Worm (Caenorhabditis elegans) whole organism, early embryonic: Measurements from ENCODE around the gene srh-17.
A peak's percentile ranks its signal among the peaks of the same experiment; 100 is the strongest.

Experiments
- B0310.2 ChIP-seq: sonication (generic microtip); optimal IDR thresholded peaks from 2 replicates; lab custom pipeline; 2016; ENCODE audit warnings: mild to moderate bottlenecking, missing genetic modification characterization, missing compliant biosample characterization
- F13C5.2 ChIP-seq: sonication (generic microtip); optimal IDR thresholded peaks from 2 replicates; lab custom pipeline; 2017; ENCODE audit warnings: mild to moderate bottlenecking, missing genetic modification characterization, inconsistent platforms, missing compliant biosample characterization
- aly-1 ChIP-seq: sonication (generic microtip); optimal IDR thresholded peaks from 2 replicates; lab custom pipeline; 2016; ENCODE audit warnings: missing genetic modification characterization, missing compliant biosample characterization
- ama-1 ChIP-seq: fragments of 150-350 bp; optimal IDR thresholded peaks from 2 replicates; lab custom pipeline; 2014
- ceh-13 ChIP-seq: fragments of 200-800 bp; sonication (Bioruptor generic); optimal IDR thresholded peaks from 2 replicates; lab custom pipeline; 2018; ENCODE audit warnings: mild to moderate bottlenecking, missing genetic modification characterization, missing compliant biosample characterization
- ceh-36 ChIP-seq: sonication (generic microtip); optimal IDR thresholded peaks from 2 replicates; lab custom pipeline; 2016; ENCODE audit warnings: missing genetic modification characterization, inconsistent platforms, missing compliant biosample characterization
- ets-7 ChIP-seq: sonication (generic microtip); optimal IDR thresholded peaks from 2 replicates; lab custom pipeline; 2016; ENCODE audit warnings: missing genotype, missing genetic modification characterization, missing compliant biosample characterization
- flt-1 ChIP-seq: fragments of 200-800 bp; sonication (Bioruptor generic); IDR thresholded peaks from 2 replicates; pipeline ENCODE4 v1.3.6; 2022; ENCODE audit warnings: missing genetic modification characterization, missing compliant biosample characterization
- hmbx-1 ChIP-seq: sonication (generic microtip); optimal IDR thresholded peaks from 2 replicates; lab custom pipeline; 2016; ENCODE audit warnings: mild to moderate bottlenecking, missing genetic modification characterization, missing compliant biosample characterization
- hmg-4 ChIP-seq: fragments of 200-800 bp; sonication (Bioruptor generic); optimal IDR thresholded peaks from 2 replicates; lab custom pipeline; 2018; ENCODE audit warnings: mild to moderate bottlenecking, missing genetic modification characterization, missing compliant biosample characterization
- hnd-1 ChIP-seq: sonication (generic microtip); optimal IDR thresholded peaks from 2 replicates; lab custom pipeline; 2016; ENCODE audit warnings: missing genetic modification characterization, missing compliant biosample characterization
- pes-1 ChIP-seq: fragments of 200-800 bp; sonication (Bioruptor generic); IDR thresholded peaks from 2 replicates; pipeline ENCODE4 v1.3.6; 2022; ENCODE audit warnings: missing genetic modification reagents, missing genetic modification characterization, missing compliant biosample characterization
- scrt-1 ChIP-seq: fragments of 200-800 bp; sonication (Bioruptor generic); IDR thresholded peaks from 2 replicates; pipeline ENCODE4 v1.3.6; 2022; ENCODE audit warnings: missing genetic modification characterization, missing compliant biosample characterization
- sea-1 ChIP-seq: fragments of 200-800 bp; sonication (Bioruptor generic); conservative IDR thresholded peaks from 2 replicates; pipeline ENCODE4 v1.3.6; 2022; ENCODE audit warnings: missing genetic modification characterization, missing compliant biosample characterization
- tbx-11 ChIP-seq: fragments of 200-800 bp; sonication (Bioruptor generic); IDR thresholded peaks from 2 replicates; pipeline ENCODE4 v1.3.6; 2022; ENCODE audit warnings: missing genetic modification characterization, missing compliant biosample characterization
- tbx-37 ChIP-seq: fragments of 200-800 bp; sonication (Bioruptor generic); conservative IDR thresholded peaks from 2 replicates; pipeline ENCODE4 v1.3.6; 2022; ENCODE audit warnings: missing genetic modification reagents, missing genetic modification characterization, missing compliant biosample characterization
- tra-4 ChIP-seq: sonication (generic microtip); optimal IDR thresholded peaks from 2 replicates; lab custom pipeline; 2017; ENCODE audit warnings: missing genetic modification characterization, missing compliant biosample characterization

srh-17 gene

DNA sequence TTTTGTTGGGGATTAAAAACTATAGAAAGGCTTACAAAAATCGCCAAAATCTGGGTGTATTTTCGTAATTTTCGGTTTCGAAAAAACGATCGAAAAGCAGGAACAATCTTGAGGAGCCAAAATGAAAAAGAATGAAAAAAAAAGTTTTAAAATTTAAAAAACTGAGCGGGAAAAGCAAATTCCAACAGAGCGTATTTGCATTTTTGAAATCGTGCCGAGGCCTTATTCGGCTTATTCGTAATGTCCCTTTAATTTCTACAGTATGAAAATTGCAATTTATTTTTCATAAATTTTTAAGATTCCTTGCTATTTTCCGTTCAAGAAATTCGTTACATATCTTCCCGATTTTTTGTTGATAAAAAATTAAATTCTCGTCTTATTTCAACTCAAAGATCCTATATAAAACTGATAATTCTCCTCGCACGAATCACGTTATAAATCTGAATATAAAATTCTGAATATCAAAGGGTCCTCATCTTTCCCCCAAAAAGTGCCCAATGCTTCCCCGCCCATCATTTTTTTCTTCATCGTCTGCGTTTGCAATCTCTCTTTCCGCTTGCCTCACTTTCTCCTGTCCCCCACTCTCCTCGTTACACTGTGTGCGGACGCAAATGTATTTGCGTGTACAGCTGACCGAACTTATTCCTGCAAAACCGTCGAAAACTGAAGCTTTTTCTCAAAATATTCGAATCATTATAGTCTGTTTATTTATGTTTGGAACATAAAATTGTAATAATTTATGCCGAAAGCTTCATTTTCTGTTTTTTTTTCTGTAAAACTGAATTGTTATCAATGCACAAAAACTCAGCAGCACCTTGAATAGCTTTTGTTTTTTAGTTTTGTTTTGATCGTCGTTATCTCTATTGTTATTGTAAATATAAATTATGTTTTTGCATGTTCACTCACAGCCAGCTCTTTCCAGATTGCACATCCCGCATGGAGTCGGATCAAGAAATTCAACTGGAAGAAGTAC lies 15.0 kb upstream of the srh-17 start, which contains the start of the genes rfc-1 and pmp-3:
Gene rfc-1 (minus strand): TSS at position 163 of the 973 bp plus-strand sequence.
Gene pmp-3 (plus strand): TSS at position 923 of the 973 bp plus-strand sequence.
- 0 out of 2 replicates have a peak, but pooled peaks have one; percentile 25 for TF ChIP-seq flt-1 (GFP tag; lab: Robert Waterston, UW)
- TF ChIP-seq hmg-4 (GFP tag; lab: Kevin White, UChicago): peak; percentile 36
- no peak for TF ChIP-seq tbx-11

DNA sequence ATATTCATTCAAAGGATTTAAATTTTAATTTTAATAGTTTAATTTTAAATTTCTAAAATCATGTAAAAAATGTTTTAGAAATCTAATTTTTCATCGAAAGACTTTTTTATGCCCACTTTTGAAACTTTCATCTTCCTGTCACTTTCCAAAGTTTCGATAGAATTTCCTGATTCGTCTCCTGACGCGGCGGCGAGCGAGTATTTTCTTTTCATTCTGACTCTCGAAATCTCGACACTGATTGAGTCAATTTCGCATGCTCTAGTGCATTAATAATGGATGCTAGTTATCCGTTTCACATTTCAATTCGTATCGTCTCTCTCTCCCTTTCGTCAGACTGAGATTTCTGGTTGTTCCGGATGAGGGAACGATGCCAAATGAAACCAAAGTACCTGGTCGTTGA lies 12.3 kb upstream of the srh-17 start:
- no peak for TF ChIP-seq ceh-36 (tag; lab: Kevin White, UChicago)
- TF ChIP-seq tbx-37 (GFP tag; lab: Robert Waterston, UW): no peak
- TF ChIP-seq aly-1 (tag; lab: Kevin White, UChicago): no peak
- no peak for TF ChIP-seq tbx-11
- TF ChIP-seq ceh-13 (GFP tag; lab: Kevin White, UChicago): no peak
- TF ChIP-seq hnd-1: no peak
- TF ChIP-seq hmg-4 (GFP tag; lab: Kevin White, UChicago): no peak
- TF ChIP-seq ets-7: no peak
- TF ChIP-seq B0310.2: no peak
- TF ChIP-seq ama-1 (lab: Kevin White, UChicago): no peak

DNA sequence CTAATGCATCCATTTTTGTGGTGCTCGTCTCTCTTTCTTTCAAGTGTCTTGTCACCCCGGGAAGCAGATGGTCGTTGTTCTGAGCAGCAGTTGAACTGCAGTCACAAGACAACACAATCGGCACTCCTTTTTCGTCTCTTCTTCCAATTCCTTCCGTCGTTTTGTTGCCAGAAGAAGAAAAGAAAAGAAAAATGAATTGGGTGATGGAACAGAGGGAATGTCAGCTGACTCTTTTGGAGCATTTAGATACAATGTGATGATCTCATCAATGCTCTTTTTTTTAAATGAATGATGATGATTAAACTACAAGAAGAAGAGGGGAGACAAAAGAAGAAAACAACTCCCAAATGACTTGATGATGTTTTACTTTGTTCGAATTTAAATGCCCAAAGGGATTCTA lies 11.2 kb upstream of the srh-17 start:
- TF ChIP-seq tbx-37 (GFP tag; lab: Robert Waterston, UW): no peak
- no peak for TF ChIP-seq flt-1 (GFP tag; lab: Robert Waterston, UW)
- TF ChIP-seq pes-1: no peak
- TF ChIP-seq aly-1 (tag; lab: Kevin White, UChicago): no peak
- no peak for TF ChIP-seq F13C5.2 (tag; lab: Kevin White, UChicago)
- no peak for TF ChIP-seq scrt-1 (GFP tag; lab: Robert Waterston, UW)
- no peak for TF ChIP-seq hmbx-1
- no peak for TF ChIP-seq hnd-1
- no peak for TF ChIP-seq B0310.2

DNA sequence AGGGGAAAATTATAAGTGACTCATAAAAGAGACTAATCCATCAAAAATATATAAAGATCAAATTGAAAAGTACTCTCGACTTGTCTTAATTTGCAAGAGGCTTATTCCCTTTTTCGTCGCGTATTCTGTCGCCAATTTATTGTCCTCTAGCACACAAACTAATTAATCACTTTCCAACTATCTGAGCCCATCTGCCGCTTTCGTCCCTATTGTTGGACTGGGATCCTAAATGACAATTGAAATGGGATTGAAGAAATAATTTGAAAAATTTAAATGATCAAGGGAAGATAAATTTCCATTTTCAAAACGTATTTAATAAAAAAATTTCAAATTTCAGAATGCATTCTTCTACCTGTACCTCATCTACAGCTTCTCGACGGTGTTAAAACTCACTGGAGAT lies 10.5 kb upstream of the srh-17 start:
- TF ChIP-seq tbx-11 (no peak), tra-4 (tag; lab: Kevin White, UChicago) (no peak), ama-1 (lab: Kevin White, UChicago) (no peak), F13C5.2 (tag; lab: Kevin White, UChicago) (no peak), hmg-4 (GFP tag; lab: Kevin White, UChicago) (no peak), hmbx-1 (no peak), B0310.2 (no peak), pes-1 (no peak), hnd-1 (no peak), sea-1 (no peak), ceh-36 (tag; lab: Kevin White, UChicago) (no peak), flt-1 (GFP tag; lab: Robert Waterston, UW) (no peak), scrt-1 (GFP tag; lab: Robert Waterston, UW) (no peak)

DNA sequence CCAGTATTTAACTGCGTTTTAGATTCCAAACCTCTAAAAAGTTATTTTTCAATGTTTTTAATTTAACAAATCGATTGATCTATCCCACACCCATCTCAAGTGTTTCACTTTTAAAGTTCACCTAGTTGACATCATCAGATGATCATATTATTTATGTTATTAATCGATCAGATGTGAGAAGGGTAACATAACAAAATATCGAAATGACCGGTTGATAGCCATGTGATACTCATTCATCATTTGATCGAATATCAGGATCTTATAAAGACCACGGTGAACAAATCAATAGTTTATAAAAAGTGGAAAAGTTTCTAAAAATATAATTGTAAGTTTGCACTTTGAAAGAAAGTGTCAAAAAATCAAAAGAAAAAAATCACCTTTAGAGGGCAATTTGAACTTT lies 5.4 kb upstream of the srh-17 start:
- TF ChIP-seq ama-1 (lab: Kevin White, UChicago): no peak
- TF ChIP-seq tra-4 (tag; lab: Kevin White, UChicago): no peak
- TF ChIP-seq ets-7: no peak
- no peak for TF ChIP-seq aly-1 (tag; lab: Kevin White, UChicago)
- no peak for TF ChIP-seq B0310.2
- TF ChIP-seq hmg-4 (GFP tag; lab: Kevin White, UChicago): no peak
- no peak for TF ChIP-seq flt-1 (GFP tag; lab: Robert Waterston, UW)
- TF ChIP-seq hmbx-1: no peak
- TF ChIP-seq scrt-1 (GFP tag; lab: Robert Waterston, UW): no peak
- no peak for TF ChIP-seq ceh-36 (tag; lab: Kevin White, UChicago)
- no peak for TF ChIP-seq ceh-13 (GFP tag; lab: Kevin White, UChicago)
- no peak for TF ChIP-seq hnd-1
- no peak for TF ChIP-seq tbx-37 (GFP tag; lab: Robert Waterston, UW)
- no peak for TF ChIP-seq pes-1
- no peak for TF ChIP-seq F13C5.2 (tag; lab: Kevin White, UChicago)
- TF ChIP-seq tbx-11: no peak

DNA sequence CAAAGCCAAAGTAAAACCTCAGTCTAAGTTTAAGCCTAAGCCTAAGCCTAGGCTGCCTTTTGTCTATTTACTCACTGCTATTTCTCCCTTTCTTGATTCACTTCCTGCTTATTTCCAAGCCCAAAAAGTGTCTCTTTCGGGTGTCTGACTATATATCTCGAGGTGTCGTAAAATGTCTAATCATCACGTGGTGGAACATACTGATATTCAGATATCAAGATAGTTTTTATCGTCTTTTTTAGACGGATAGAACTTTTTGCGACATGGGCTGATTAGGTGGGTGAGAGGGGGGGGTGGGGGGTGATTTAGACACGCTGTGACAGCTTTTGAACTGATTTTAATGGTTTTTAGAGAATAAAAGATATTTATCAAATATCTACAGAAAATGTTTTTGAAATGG lies 4.1 kb upstream of the srh-17 start:
- TF ChIP-seq F13C5.2 (tag; lab: Kevin White, UChicago) (no peak), ceh-36 (tag; lab: Kevin White, UChicago) (no peak), ets-7 (no peak), ama-1 (lab: Kevin White, UChicago) (no peak), tbx-37 (GFP tag; lab: Robert Waterston, UW) (no peak), pes-1 (no peak), B0310.2 (no peak), hmbx-1 (no peak), scrt-1 (GFP tag; lab: Robert Waterston, UW) (no peak), ceh-13 (GFP tag; lab: Kevin White, UChicago) (no peak), tbx-11 (no peak), flt-1 (GFP tag; lab: Robert Waterston, UW) (no peak), sea-1 (no peak), hnd-1 (no peak), tra-4 (tag; lab: Kevin White, UChicago) (no peak), aly-1 (tag; lab: Kevin White, UChicago) (no peak)

DNA sequence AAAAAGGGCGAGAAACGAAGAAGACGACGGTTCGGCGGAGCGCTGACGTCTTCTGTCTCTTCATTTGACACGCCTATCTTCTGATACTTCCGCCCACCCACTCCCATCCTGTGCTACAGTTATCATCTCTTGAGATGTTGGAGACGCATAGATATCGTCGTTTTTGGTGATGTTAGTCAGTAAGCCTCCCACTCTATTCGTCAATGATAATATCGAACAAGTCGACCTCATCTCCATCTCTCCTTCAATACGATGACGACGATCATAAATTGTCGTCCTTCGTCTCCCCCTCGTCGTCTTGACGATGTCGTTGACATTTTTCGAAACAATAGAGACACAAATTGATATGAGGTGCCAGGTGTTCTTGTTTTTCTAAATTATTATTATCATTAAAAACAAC lies 3.0 kb upstream of the srh-17 start, which contains the start of gene slc-25A29:
Gene slc-25A29 (minus strand): TSS at position 45 of the 400 bp plus-strand sequence.
- TF ChIP-seq B0310.2 (no peak), tbx-11 (no peak), aly-1 (tag; lab: Kevin White, UChicago) (no peak), flt-1 (GFP tag; lab: Robert Waterston, UW) (no peak), tra-4 (tag; lab: Kevin White, UChicago) (no peak), scrt-1 (GFP tag; lab: Robert Waterston, UW) (no peak), pes-1 (no peak), hmg-4 (GFP tag; lab: Kevin White, UChicago) (no peak), sea-1 (no peak), hnd-1 (no peak), ceh-13 (GFP tag; lab: Kevin White, UChicago) (no peak), F13C5.2 (tag; lab: Kevin White, UChicago) (no peak), tbx-37 (GFP tag; lab: Robert Waterston, UW) (no peak), ets-7 (no peak), ceh-36 (tag; lab: Kevin White, UChicago) (no peak), hmbx-1 (no peak), ama-1 (lab: Kevin White, UChicago) (no peak)
